Worm (Caenorhabditis elegans): ENCODE measurements around the gene T02E9.5.

The T02E9.5 gene

DNA sequence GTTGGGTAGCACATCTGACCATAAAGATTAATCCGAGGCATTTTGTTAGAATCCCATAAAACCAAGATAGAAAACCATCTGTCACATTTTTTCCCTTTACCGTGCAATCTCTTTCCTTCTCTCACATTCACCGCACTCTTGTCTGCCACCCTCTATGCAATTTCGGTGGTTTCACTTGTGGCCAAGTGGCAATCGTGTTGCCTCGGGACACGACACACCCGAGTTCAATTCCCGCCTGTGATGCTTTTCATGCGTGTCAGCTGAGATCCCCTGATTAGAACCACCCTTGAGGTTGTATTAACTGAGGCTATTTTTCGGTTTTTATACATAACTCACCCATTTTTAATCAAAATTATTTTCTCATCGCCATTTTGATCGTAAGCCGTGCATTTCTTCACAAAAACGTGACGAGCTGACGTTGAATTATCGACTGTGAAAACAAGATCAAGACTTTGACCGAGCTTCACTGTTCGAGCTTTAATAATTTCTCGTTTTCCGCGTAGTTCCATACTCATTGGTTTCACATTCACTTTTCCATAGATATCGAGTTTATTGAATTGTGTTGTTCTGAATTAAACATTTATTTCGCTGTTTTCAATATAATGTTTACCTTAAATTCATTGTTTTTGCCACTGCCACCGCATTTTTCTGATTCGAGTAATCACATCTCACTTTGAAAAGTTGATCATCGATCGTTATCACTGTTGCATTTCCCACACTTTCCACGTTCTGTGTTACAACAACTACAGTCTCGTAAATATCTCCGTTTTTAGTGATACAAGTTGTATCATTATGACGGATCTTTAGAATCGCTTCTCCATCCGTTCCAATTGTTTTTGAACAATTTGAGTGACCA is 27.8 kb upstream of the T02E9.5 start (continued):
- TF ChIP-seq fos-1 (tag; optimal IDR thresholded peaks at IDR 0.05) (peak; percentile 74), mml-1 (tag; optimal IDR thresholded peaks at IDR 0.05) (peak; percentile 57), sea-2 (GFP tag; optimal IDR thresholded peaks at IDR 0.05) (no peak), pqm-1 (tag; optimal IDR thresholded peaks at IDR 0.05) (peak; percentile 39), aly-2 (tag; optimal IDR thresholded peaks at IDR 0.05) (no peak), mdl-1 (tag; optimal IDR thresholded peaks at IDR 0.05) (no peak), ztf-11 (tag; optimal IDR thresholded peaks at IDR 0.05) (peak; percentile 52), nhr-25 (tag; optimal IDR thresholded peaks at IDR 0.05) (peak; percentile 81), fkh-10 (GFP tag; optimal IDR thresholded peaks at IDR 0.05) (no peak), nhr-77 (tag; optimal IDR thresholded peaks at IDR 0.05) (no peak), nhr-43 (tag; optimal IDR thresholded peaks at IDR 0.05; ENCODE audit: poor library complexity, severe bottlenecking) (peak; percentile 83), egl-5 (tag; optimal IDR thresholded peaks at IDR 0.05) (peak; percentile 67), egl-27 (tag; optimal IDR thresholded peaks at IDR 0.05) (peak; percentile 55), nhr-67 (tag; optimal IDR thresholded peaks at IDR 0.05) (no peak), ztf-4 (tag; optimal IDR thresholded peaks at IDR 0.05) (peak; percentile 18), unc-39 (tag; optimal IDR thresholded peaks at IDR 0.05) (no peak), elt-1 (tag; optimal IDR thresholded peaks at IDR 0.05) (peak; percentile 41), daf-12 (tag; optimal IDR thresholded peaks at IDR 0.05) (no peak), ceh-9 (tag; optimal IDR thresholded peaks at IDR 0.05) (no peak), pha-4 (tag; optimal IDR thresholded peaks at IDR 0.05) (peak; percentile 88), nhr-28 (tag; optimal IDR thresholded peaks at IDR 0.05) (no peak), zag-1 (tag; optimal IDR thresholded peaks at IDR 0.05) (no peak), hmg-11 (tag; optimal IDR thresholded peaks at IDR 0.05) (peak; percentile 84)

DNA sequence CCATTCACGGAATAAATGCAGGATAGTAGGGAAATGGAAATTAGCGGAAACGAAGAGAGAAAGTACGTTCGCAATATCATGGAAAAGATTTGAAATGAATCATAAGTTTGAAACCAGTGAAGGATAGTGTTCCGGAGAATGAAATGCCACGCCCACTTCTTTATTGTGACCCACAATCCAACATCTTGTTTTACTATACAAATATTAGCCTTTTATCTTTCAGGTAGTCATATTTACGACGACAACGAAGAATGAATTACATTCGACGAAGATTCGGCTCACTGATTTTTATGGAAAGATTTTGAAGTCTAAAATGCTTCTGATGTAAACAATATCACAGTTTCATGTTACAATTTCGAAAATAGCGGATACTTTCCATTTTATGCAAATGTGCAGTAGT is 25.2 kb upstream of the T02E9.5 start, which contains the start of gene cutl-18:
TSS of gene cutl-18 (minus strand) at position 101 of the 400 bp plus-strand sequence.
- TF ChIP-seq pha-4 (tag; optimal IDR thresholded peaks at IDR 0.05), result no peak

DNA sequence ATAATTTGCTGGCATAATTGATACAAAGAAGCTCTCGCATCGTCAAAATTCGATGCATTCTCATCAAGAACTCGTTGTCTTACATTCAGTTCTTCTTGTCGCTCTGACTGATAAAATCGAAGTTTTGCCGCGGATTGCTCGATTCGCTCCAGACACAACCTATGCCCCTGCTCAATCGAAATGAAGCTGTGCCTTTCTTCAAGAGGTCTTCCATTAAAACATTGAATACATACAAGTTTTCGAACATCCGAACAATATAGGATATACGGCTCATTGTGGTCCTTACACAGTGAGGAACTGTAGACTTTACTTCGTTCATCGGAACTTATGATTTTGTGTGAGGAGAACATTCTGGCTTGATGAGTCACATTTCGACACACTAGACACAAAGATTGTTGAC is 21.2 kb upstream of the T02E9.5 start:
- TF ChIP-seq mml-1 (tag; optimal IDR thresholded peaks at IDR 0.05) (no peak), pha-4 (tag; optimal IDR thresholded peaks at IDR 0.05) (no peak), fkh-10 (GFP tag; optimal IDR thresholded peaks at IDR 0.05) (no peak), ceh-82 (tag; optimal IDR thresholded peaks at IDR 0.05) (no peak), skn-1 (tag; optimal IDR thresholded peaks at IDR 0.05) (no peak), snpc-4 (tag; optimal IDR thresholded peaks at IDR 0.05) (no peak), nhr-25 (tag; optimal IDR thresholded peaks at IDR 0.05) (no peak), unc-39 (tag; optimal IDR thresholded peaks at IDR 0.05) (no peak), ama-1 (optimal IDR thresholded peaks at IDR 0.05) (no peak), unc-62 (GFP tag; optimal IDR thresholded peaks at IDR 0.05) (no peak), elt-1 (tag; optimal IDR thresholded peaks at IDR 0.05) (no peak)

DNA sequence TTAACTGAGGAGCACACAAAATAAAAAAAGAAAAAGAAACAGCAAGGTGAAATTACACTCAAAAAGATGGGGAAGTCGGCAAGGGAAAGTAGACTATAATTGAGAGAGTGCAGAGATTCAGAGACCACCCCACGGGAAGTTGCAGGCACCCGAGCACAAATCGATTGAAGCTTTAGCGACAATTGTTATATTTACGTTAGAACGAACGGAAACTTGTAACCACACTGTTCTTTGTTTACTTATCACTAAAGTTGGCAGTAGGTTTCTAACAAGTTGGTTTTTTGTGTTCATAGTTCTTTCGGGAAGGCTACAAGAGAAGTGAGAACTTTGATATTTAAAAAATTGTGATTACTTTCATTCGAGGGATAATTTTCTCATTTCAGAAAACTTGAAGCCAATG is 20.3 kb upstream of the T02E9.5 start, which contains the start of gene F47G9.4:
TSS of gene F47G9.4 (minus strand) at position 98 of the 400 bp plus-strand sequence.
- TF ChIP-seq lin-15B (tag; optimal IDR thresholded peaks at IDR 0.05) (no peak), fkh-2 (tag; optimal IDR thresholded peaks at IDR 0.05) (no peak), skn-1 (tag; optimal IDR thresholded peaks at IDR 0.05) (no peak), lin-39 (tag; optimal IDR thresholded peaks at IDR 0.05) (no peak), nhr-76 (tag; optimal IDR thresholded peaks at IDR 0.05) (no peak), nhr-23 (tag; optimal IDR thresholded peaks at IDR 0.05) (no peak), fos-1 (tag; optimal IDR thresholded peaks at IDR 0.05) (no peak), ceh-9 (tag; optimal IDR thresholded peaks at IDR 0.05) (no peak), elt-2 (tag; optimal IDR thresholded peaks at IDR 0.05) (peak; percentile 8), egl-5 (tag; optimal IDR thresholded peaks at IDR 0.05) (no peak), nhr-11 (tag; optimal IDR thresholded peaks at IDR 0.05) (no peak), eor-1 (tag; optimal IDR thresholded peaks at IDR 0.05) (no peak), pha-4 (tag; optimal IDR thresholded peaks at IDR 0.05) (peak; percentile 94), mdl-1 (tag; optimal IDR thresholded peaks at IDR 0.05) (no peak), nhr-28 (tag; optimal IDR thresholded peaks at IDR 0.05) (no peak), jun-1 (tag; optimal IDR thresholded peaks at IDR 0.05) (no peak), R02D3.7 (tag; optimal IDR thresholded peaks at IDR 0.05) (no peak)
